Worm (Caenorhabditis elegans): ENCODE measurements around the gene F10G7.9.

- TF ChIP-seq elt-4 (tag; optimal IDR thresholded peaks at IDR 0.05) (no peak), rnt-1 (tag; optimal IDR thresholded peaks at IDR 0.05) (no peak), nfya-1 (tag; optimal IDR thresholded peaks at IDR 0.05) (no peak), K02D7.2 (tag; optimal IDR thresholded peaks at IDR 0.05) (no peak), pha-4 (tag; optimal IDR thresholded peaks at IDR 0.05) (no peak), nhr-11 (tag; optimal IDR thresholded peaks at IDR 0.05) (no peak), ama-1 (optimal IDR thresholded peaks at IDR 0.05) (no peak), dmd-4 (tag; optimal IDR thresholded peaks at IDR 0.05; ENCODE audit: borderline replicate concordance) (no peak), syd-9 (tag; optimal IDR thresholded peaks at IDR 0.05) (no peak), C08G9.2 (tag; optimal IDR thresholded peaks at IDR 0.05) (no peak), dve-1 (tag; optimal IDR thresholded peaks at IDR 0.05) (no peak), che-1 (tag; optimal IDR thresholded peaks at IDR 0.05) (no peak)
These were observed 27.6 kb upstream of the F10G7.9 start, which contains the start of gene F41C3.11 for ce11 chrII:4733848-4734247.
